Fruit fly (Drosophila melanogaster) S2 (cell line): ENCODE results near the gene fz.

Experiments used
- CG8478 ChIP-seq: fragments of >200 bp; optimal IDR thresholded peaks from 2 replicates; lab custom pipeline; 2018
- CTCF ChIP-seq, 2 experiments: fragments of >200 bp; optimal IDR thresholded peaks; 2 replicates each; lab custom pipeline; 2018

fz gene

DNA sequence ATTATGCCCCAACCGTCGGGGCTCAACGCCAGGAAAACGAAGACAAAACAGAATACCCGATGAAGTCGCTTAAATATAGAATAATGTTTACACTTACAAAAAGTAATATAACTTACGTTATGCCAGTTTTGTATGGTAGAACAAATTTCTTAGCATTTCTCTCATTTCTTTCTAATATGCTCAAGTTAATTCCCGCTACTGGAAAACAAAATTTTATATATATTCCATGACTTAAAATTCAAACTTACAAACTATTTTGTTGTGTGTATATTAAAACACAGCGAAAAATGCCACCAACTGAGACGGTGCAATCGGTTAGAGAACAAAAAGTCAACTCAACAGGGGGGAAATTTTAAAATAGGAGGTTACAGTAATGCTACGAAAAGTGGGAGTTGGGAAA, 23.3 kb downstream of the fz start:
- TF ChIP-seq CG8478: no peak
- TF ChIP-seq CTCF (optimal IDR thresholded peaks at IDR 0.05; lab: Kevin White, UChicago): no peak

DNA sequence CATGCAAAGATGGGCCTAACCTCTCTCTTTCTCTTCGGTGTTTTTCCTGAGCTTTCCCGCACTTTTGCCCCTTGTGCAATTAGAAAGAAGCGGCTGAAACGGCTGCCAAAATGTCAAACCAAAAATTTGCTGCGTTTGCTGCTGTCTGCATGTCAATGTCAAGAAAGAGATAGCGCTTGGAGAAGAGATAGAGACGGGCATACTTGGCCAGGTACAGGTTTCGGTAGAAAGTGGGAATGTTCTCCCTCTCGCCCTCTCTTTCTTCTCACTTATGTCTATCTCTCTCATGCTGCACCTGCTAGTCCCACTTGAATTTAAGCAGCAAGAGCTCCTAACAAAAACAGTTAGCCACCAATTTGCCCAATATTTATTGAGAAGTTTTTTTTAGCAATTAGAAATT, 23.9 kb downstream of the fz start:
- no peak for TF ChIP-seq CG8478
- TF ChIP-seq CTCF (optimal IDR thresholded peaks at IDR 0.05; lab: Kevin White, UChicago): no peak

- no peak for TF ChIP-seq CG8478
- no peak for TF ChIP-seq CTCF (optimal IDR thresholded peaks at IDR 0.05; lab: Kevin White, UChicago)
Observed at dm6 chr3L:14300696-14301319, 26.7 kb downstream of the fz start.

- no peak for TF ChIP-seq CG8478
- TF ChIP-seq CTCF (optimal IDR thresholded peaks at IDR 0.05; lab: Kevin White, UChicago): no peak
Observed at dm6 chr3L:14301609-14302008, 27.5 kb downstream of the fz start.

DNA sequence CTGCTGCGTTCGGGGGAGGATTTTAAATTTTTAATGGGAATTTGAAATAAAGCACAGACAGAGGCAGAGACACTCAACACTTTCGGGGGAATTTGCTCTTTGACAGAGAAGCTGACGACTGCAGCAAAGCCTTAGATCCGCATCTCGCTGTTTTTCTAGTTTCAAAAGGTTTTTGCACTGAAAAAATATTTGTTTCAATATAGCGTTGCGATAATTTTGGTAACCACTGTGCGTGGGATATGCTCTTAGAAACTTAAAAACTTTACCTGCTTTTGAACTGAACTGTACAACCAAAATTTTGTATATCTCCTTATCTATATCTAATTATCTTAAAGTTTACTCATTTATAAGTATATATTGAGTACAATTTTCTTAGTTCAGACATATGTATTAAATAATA, 29.1 kb downstream of the fz start:
- TF ChIP-seq CG8478: no peak
- TF ChIP-seq CTCF (optimal IDR thresholded peaks at IDR 0.05; lab: Kevin White, UChicago): no peak

DNA sequence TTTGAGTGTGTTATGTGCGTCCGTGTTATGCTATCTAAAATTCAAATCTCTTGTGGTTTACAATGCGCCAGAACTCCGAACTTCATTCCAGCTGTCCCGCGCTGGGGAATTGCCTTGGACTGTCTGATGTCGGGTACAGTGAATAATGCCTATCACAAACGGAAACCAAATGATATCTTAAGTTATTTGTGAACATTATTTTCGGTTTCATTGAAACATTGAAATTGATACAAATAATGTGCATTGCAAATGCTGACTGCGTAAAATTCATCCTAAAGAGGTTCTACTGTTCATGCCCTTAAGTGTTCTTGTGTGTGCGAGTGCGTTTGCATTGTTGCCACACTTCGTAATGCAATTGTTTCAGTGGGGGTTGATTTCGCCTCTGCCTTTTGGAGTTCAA, 29.7 kb downstream of the fz start:
- TF ChIP-seq CTCF (optimal IDR thresholded peaks at IDR 0.05; lab: Kevin White, UChicago) (no peak), CG8478 (no peak)

- no peak for TF ChIP-seq CTCF (optimal IDR thresholded peaks at IDR 0.05; lab: Kevin White, UChicago)
- TF ChIP-seq CG8478: no peak
Observed at dm6 chr3L:14309030-14309429, 34.9 kb downstream of the fz start.

DNA sequence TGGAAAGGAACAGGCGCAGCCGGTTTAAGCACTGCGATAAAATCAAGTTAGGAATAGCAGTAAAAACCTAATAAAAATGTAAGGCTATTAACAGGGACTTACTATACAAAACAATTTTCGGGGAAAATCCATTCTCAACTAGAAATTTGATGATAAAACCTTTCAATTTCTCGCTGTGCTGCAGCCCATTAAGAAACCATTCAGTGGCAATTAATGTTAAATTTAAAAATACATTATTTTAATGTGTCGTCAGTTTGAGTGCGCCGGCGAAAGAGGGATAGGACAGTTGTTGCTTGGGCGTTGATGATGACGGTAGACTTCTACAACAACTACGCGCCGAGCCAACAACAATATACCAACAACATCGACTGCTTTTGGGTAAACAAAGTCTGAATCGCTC, 45.0 kb downstream of the fz start:
- no peak for TF ChIP-seq CG8478
- no peak for TF ChIP-seq CTCF (optimal IDR thresholded peaks at IDR 0.05; lab: Kevin White, UChicago)

DNA sequence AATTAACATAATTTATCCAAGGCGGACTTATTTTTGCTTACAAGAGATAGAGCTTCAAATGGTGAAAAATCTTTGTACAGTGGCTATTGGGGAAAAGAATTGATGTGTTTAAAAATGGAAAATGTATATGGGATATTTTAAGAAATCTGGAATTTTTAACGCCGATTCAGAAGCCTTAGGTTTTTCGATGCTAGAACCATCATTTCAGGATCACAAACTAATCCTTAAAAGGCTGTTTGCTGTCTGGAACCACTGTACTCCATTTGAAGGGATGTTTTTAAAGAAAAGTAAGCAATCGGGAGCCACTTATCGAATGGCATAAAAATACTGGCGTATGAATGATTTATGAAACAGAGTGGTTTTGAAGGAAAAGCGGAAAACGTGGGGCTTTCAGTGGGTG, 46.4 kb downstream of the fz start:
- TF ChIP-seq CG8478 (no peak), CTCF (optimal IDR thresholded peaks at IDR 0.05; lab: Kevin White, UChicago) (no peak)

dm6 chr3L:14321400-14321799, 47.3 kb downstream of the fz start:
- no peak for TF ChIP-seq CG8478
- no peak for TF ChIP-seq CTCF (optimal IDR thresholded peaks at IDR 0.05; lab: Kevin White, UChicago)

DNA sequence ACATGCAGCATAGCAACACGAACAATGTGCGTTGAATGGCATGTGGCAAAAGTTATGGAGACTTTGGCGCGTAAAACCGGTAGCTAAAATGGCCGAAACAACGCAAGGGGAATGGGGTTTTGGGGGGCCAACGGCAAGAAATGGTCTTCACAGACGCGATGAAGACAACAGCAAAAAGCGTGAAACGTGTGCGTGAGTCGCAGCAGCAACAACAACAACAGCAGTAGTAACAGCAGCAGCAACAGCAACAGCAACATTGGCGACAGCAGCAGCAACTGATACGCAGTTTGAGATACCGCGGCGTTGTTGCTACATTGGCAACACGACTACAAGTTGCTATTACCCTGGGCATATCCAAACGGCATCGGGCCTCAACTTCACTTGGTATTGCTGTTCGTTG, 47.7 kb downstream of the fz start:
- TF ChIP-seq CG8478 (no peak), CTCF (optimal IDR thresholded peaks at IDR 0.05; lab: Kevin White, UChicago) (no peak)

DNA sequence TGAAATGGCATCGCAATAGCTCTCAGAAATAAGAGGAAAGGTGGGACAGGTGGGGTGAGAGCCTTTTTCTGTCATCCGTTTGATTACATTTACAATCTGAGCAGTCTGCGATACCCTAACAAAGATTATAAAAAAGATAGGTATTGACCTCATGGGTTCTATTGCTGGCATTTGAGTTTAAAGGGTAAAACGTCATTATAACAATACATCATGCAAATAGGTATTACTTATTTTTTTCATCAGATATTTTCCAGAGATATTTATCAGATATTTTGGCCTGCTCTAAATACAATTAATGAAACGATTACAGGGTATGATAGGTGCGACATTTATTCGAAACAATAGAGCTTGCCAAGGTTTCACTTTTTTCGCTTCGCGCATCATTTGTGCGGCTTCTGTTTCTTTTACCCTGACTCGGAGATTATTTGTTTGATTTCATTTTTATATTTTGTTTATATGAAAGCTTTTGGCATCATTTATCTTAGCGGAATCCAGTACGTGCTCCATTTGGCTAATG, 48.2 kb downstream of the fz start:
- TF ChIP-seq CG8478 (no peak), CTCF (optimal IDR thresholded peaks at IDR 0.05; lab: Kevin White, UChicago) (no peak)

DNA sequence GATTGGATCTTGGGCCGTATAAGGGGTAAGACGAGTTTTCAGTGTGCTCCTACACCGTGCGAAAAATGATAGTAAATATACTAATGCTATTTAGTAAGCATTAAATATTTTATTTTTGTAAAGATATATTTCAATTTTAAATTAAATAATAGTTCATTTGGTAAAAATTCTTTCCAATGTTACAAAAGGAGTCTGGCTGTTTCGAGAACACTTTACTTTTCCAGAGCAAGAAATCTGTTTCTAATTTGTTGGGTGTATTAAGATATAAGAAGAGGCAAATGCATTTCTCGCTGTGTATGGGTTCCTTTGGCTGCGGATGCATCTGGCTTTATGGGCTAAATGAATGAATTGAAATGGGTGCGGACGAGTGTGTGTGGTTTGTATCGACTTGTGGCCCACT, 51.1 kb downstream of the fz start:
- no peak for TF ChIP-seq CG8478
- TF ChIP-seq CTCF (optimal IDR thresholded peaks at IDR 0.05; lab: Kevin White, UChicago): no peak

DNA sequence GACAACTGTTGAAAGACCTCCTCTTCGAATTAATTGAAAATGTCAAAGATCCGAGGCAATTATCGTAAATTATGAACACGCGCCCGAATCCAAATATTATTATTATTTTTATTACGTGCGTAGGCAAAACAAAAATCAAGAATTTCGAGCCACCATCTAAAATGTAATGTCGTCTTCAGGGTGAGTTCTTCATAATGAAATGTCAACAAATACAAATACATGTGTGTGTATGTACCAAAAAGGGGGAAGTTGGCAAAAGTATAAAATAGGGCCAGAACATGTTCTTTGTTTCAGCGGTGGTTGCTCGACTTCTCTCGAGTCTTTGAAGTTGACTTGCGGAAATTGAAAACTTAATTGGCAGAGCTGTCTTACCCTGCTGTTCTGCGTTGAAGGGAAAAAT, 52.1 kb downstream of the fz start:
- TF ChIP-seq CTCF (optimal IDR thresholded peaks at IDR 0.05; lab: Kevin White, UChicago): no peak
- no peak for TF ChIP-seq CG8478

DNA sequence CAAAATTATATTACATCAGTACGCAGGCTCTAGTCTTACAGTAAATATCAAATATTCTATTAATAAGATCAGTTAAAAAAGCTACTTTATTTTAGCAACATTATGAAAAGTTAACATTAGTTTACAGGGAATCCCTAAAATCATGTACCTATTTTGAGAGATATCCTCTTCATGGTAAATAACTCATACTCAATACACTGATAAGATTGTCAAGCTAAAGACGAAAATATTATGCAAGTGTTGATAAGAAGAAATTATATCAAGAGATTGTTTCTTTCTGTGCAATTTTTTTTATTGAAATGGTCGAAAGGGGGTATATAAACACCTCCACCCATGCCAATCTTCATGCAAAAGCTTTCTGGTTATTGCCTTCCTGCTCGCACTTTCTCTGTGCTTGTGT, 54.3 kb downstream of the fz start:
- TF ChIP-seq CTCF (optimal IDR thresholded peaks at IDR 0.05; lab: Kevin White, UChicago) (no peak), CG8478 (no peak)

dm6 chr3L:14329042-14329441, 54.9 kb downstream of the fz start, which contains the start of gene CG13482:
CG13482 (plus strand) TSS chr3L:14329346.
- TF ChIP-seq CG8478 (no peak), CTCF (optimal IDR thresholded peaks at IDR 0.05; lab: Kevin White, UChicago) (no peak)

- TF ChIP-seq CTCF (optimal IDR thresholded peaks at IDR 0.05; lab: Kevin White, UChicago): no peak
- TF ChIP-seq CG8478: no peak
Observed at dm6 chr3L:14332533-14332932, 58.4 kb downstream of the fz start.
